Worm (Caenorhabditis elegans) whole organism, mixed stage, embryonic: ENCODE measurements around the gene str-108.

Source experiments
- M03D4.4 ChIP-seq: sonication (generic microtip); optimal IDR thresholded peaks from 2 replicates; lab custom pipeline; 2017; ENCODE audit warnings: mild to moderate bottlenecking, missing genetic modification characterization, missing compliant biosample characterization
- bed-3 ChIP-seq: fragments of 200-800 bp; sonication (Bioruptor generic); optimal IDR thresholded peaks from 3 replicates; lab custom pipeline; 2018; ENCODE audit warnings: mild to moderate bottlenecking, missing genetic modification characterization, moderate library complexity, missing compliant biosample characterization
- blmp-1 ChIP-seq: fragments of 150-350 bp; optimal IDR thresholded peaks from 2 replicates; lab custom pipeline; 2014; ENCODE audit warnings: missing biosample characterization, missing genetic modification characterization
- ceh-39 ChIP-seq: fragments of 150-350 bp; optimal IDR thresholded peaks from 2 replicates; lab custom pipeline; 2014; ENCODE audit warnings: missing biosample characterization, missing genetic modification characterization
- ceh-43 ChIP-seq: fragments of 200-800 bp; sonication (Bioruptor generic); optimal IDR thresholded peaks from 2 replicates; lab custom pipeline; 2018; ENCODE audit warnings: mild to moderate bottlenecking, missing genetic modification characterization, moderate library complexity, missing compliant biosample characterization
- ces-1 ChIP-seq: fragments of 150-350 bp; optimal IDR thresholded peaks from 2 replicates; lab custom pipeline; 2014; ENCODE audit warnings: missing biosample characterization, missing genetic modification reagents, missing genetic modification characterization
- cnd-1 ChIP-seq: fragments of 200-800 bp; sonication (Bioruptor generic); optimal IDR thresholded peaks from 2 replicates; lab custom pipeline; 2018; ENCODE audit warnings: mild to moderate bottlenecking, missing genetic modification characterization, missing compliant biosample characterization
- drap-1 ChIP-seq: fragments of 200-800 bp; sonication (Bioruptor generic); optimal IDR thresholded peaks from 3 replicates; lab custom pipeline; 2018; ENCODE audit warnings: mild to moderate bottlenecking, missing genetic modification characterization, missing compliant biosample characterization
- elt-1 ChIP-seq: sonication (generic microtip); optimal IDR thresholded peaks from 2 replicates; lab custom pipeline; 2017; ENCODE audit warnings: missing genetic modification characterization, mild to moderate bottlenecking, missing compliant biosample characterization, antibody characterized with exemption, moderate library complexity, borderline replicate concordance; ENCODE audit not compliant: insufficient read depth
- elt-3 ChIP-seq: fragments of 150-350 bp; optimal IDR thresholded peaks from 2 replicates; lab custom pipeline; 2014; ENCODE audit warnings: missing biosample characterization, missing genetic modification characterization
- flh-1 ChIP-seq: fragments of 200-800 bp; sonication (Bioruptor generic); optimal IDR thresholded peaks from 2 replicates; lab custom pipeline; 2018; ENCODE audit warnings: mild to moderate bottlenecking, missing genetic modification characterization, moderate library complexity, missing compliant biosample characterization
- ham-2 ChIP-seq: fragments of 200-800 bp; sonication (Bioruptor generic); optimal IDR thresholded peaks from 2 replicates; lab custom pipeline; 2018; ENCODE audit warnings: mild to moderate bottlenecking, missing genetic modification characterization, missing compliant biosample characterization
- hlh-1 ChIP-seq: fragments of 150-350 bp; optimal IDR thresholded peaks from 2 replicates; lab custom pipeline; 2014; ENCODE audit warnings: missing biosample characterization, missing genetic modification reagents, missing genetic modification characterization
- lin-13 ChIP-seq: fragments of 150-350 bp; optimal IDR thresholded peaks from 2 replicates; lab custom pipeline; 2014; ENCODE audit warnings: missing biosample characterization, missing genetic modification characterization
- lin-32 ChIP-seq: fragments of 200-800 bp; sonication (Bioruptor generic); optimal IDR thresholded peaks from 2 replicates; lab custom pipeline; 2018; ENCODE audit warnings: mild to moderate bottlenecking, missing genetic modification characterization, missing compliant biosample characterization
- mab-5 ChIP-seq: fragments of 150-350 bp; optimal IDR thresholded peaks from 2 replicates; lab custom pipeline; 2014; ENCODE audit warnings: missing biosample characterization, missing genetic modification characterization
- mep-1 ChIP-seq: fragments of 150-350 bp; optimal IDR thresholded peaks from 2 replicates; lab custom pipeline; 2017; ENCODE audit warnings: missing biosample characterization, missing genetic modification reagents, missing genetic modification characterization, inconsistent platforms
- mls-2 ChIP-seq: sonication (generic microtip); optimal IDR thresholded peaks from 2 replicates; lab custom pipeline; 2016; ENCODE audit warnings: mild to moderate bottlenecking, missing genetic modification characterization, moderate library complexity, missing compliant biosample characterization
- nhr-12 ChIP-seq: fragments of 150-350 bp; optimal IDR thresholded peaks from 2 replicates; lab custom pipeline; 2014; ENCODE audit warnings: missing biosample characterization, missing genetic modification characterization
- nhr-2 ChIP-seq: fragments of 150-350 bp; optimal IDR thresholded peaks from 2 replicates; lab custom pipeline; 2014; ENCODE audit warnings: missing biosample characterization, missing genetic modification characterization
- nhr-237 ChIP-seq: fragments of 150-350 bp; optimal IDR thresholded peaks from 2 replicates; lab custom pipeline; 2014; ENCODE audit warnings: missing biosample characterization, missing genetic modification characterization
- nhr-76 ChIP-seq: sonication (generic microtip); optimal IDR thresholded peaks from 2 replicates; lab custom pipeline; 2017; ENCODE audit warnings: missing biosample characterization, missing genetic modification characterization
- pha-4 ChIP-seq: fragments of 150-350 bp; optimal IDR thresholded peaks from 2 replicates; lab custom pipeline; 2018; ENCODE audit warnings: missing biosample characterization, missing genetic modification reagents, missing genetic modification characterization
- sem-2 ChIP-seq: fragments of 200-800 bp; sonication (Bioruptor generic); optimal IDR thresholded peaks from 2 replicates; lab custom pipeline; 2018; ENCODE audit warnings: mild to moderate bottlenecking, missing genetic modification characterization, missing compliant biosample characterization
- snpc-4 ChIP-seq: fragments of 150-350 bp; optimal IDR thresholded peaks from 2 replicates; lab custom pipeline; 2014; ENCODE audit warnings: missing biosample characterization, missing genetic modification characterization
- sptf-1 ChIP-seq: sonication (generic microtip); optimal IDR thresholded peaks from 2 replicates; lab custom pipeline; 2017; ENCODE audit warnings: mild to moderate bottlenecking, missing genetic modification characterization, moderate library complexity, missing compliant biosample characterization
- tbx-8 ChIP-seq: fragments of 200-800 bp; sonication (Bioruptor generic); optimal IDR thresholded peaks from 2 replicates; lab custom pipeline; 2018; ENCODE audit warnings: mild to moderate bottlenecking, missing genetic modification characterization, moderate library complexity, missing compliant biosample characterization
- unc-120 ChIP-seq: sonication (generic microtip); optimal IDR thresholded peaks from 2 replicates; lab custom pipeline; 2017; ENCODE audit warnings: missing genetic modification characterization, missing compliant biosample characterization; ENCODE audit not compliant: poor library complexity, severe bottlenecking
- unc-39 ChIP-seq: fragments of 150-350 bp; optimal IDR thresholded peaks from 2 replicates; lab custom pipeline; 2014; ENCODE audit warnings: missing biosample characterization, missing genetic modification characterization
- zip-8 ChIP-seq: fragments of 150-350 bp; optimal IDR thresholded peaks from 2 replicates; lab custom pipeline; 2014; ENCODE audit warnings: missing biosample characterization, missing genetic modification characterization

Gene str-108

ce11 chrV:16209837-16210236 lies 43.8 kb downstream of the str-108 start, which contains the start of gene oac-15:
TSS of gene oac-15 (minus strand) at chrV:16209937.
- TF ChIP-seq ceh-43 (GFP tag; lab: Kevin White, UChicago) = no peak
- no peak for TF ChIP-seq elt-1 (tag; lab: Kevin White, UChicago)
- no peak for TF ChIP-seq unc-120 (tag; lab: Kevin White, UChicago)
- TF ChIP-seq unc-39 (tag; lab: Kevin White, UChicago) = no peak
- TF ChIP-seq blmp-1 (tag; lab: Kevin White, UChicago) = no peak
- TF ChIP-seq bed-3 = no peak
- TF ChIP-seq hlh-1 = no peak

- TF ChIP-seq flh-1 (GFP tag; lab: Kevin White, UChicago) (no peak), unc-39 (tag; lab: Kevin White, UChicago) (no peak), zip-8 (no peak), lin-32 (GFP tag; lab: Kevin White, UChicago) (no peak), ham-2 (GFP tag; lab: Kevin White, UChicago) (no peak), elt-3 (tag; lab: Kevin White, UChicago) (no peak), nhr-2 (tag; lab: Kevin White, UChicago) (no peak), ces-1 (GFP tag; lab: Kevin White, UChicago) (no peak), ceh-39 (tag; lab: Kevin White, UChicago) (no peak), mls-2 (tag; lab: Kevin White, UChicago) (no peak), M03D4.4 (tag; lab: Kevin White, UChicago) (no peak), nhr-76 (tag; lab: Kevin White, UChicago) (no peak), blmp-1 (tag; lab: Kevin White, UChicago) (no peak), drap-1 (no peak), tbx-8 (GFP tag; lab: Kevin White, UChicago) (no peak), nhr-12 (tag; lab: Kevin White, UChicago) (no peak), unc-120 (tag; lab: Kevin White, UChicago) (no peak), mab-5 (tag; lab: Kevin White, UChicago) (no peak)
- TF ChIP-seq, all 35 proteins: peak for 0
Observed at ce11 chrV:16210257-16211002, 44.4 kb downstream of the str-108 start, which contains the start of gene F11A5.16. TSS of gene F11A5.16 (plus strand) at chrV:16210952.

DNA sequence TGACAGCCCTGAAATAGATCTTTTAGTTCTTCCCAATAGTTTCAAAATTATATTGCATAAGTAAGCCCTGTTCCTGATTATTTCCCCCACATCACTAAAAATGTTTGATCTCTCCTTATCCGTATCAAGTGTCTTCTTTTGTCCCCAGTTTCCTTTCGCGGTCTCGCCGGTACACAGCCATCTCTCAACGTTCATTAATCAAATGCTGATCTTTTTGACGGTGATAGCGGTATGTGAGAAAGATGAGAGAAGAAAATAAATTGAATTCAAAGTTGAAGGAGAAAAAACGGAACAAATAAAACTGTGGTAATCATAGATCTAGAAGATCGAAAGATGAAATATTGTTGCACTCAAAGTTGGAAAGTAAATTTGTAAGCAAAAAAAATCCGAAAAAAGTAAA lies 45.7 kb downstream of the str-108 start:
- TF ChIP-seq zip-8 = no peak
- TF ChIP-seq mep-1 (tag; lab: Kevin White, UChicago) = no peak
- TF ChIP-seq nhr-237 (tag; lab: Kevin White, UChicago) = no peak
- no peak for TF ChIP-seq nhr-76 (tag; lab: Kevin White, UChicago)
- TF ChIP-seq blmp-1 (tag; lab: Kevin White, UChicago) = no peak
- no peak for TF ChIP-seq tbx-8 (GFP tag; lab: Kevin White, UChicago)
- TF ChIP-seq M03D4.4 (tag; lab: Kevin White, UChicago) = no peak
- TF ChIP-seq lin-13 (tag; lab: Kevin White, UChicago) = no peak
- TF ChIP-seq unc-120 (tag; lab: Kevin White, UChicago) = no peak
- no peak for TF ChIP-seq ces-1 (GFP tag; lab: Kevin White, UChicago)
- TF ChIP-seq elt-1 (tag; lab: Kevin White, UChicago) = no peak
- no peak for TF ChIP-seq sptf-1 (tag; lab: Kevin White, UChicago)

ce11 chrV:16213323-16213722 lies 47.3 kb downstream of the str-108 start:
- no peak for TF ChIP-seq sem-2 (GFP tag; lab: Kevin White, UChicago)
- no peak for TF ChIP-seq mep-1 (tag; lab: Kevin White, UChicago)
- TF ChIP-seq tbx-8 (GFP tag; lab: Kevin White, UChicago) = no peak
- no peak for TF ChIP-seq pha-4 (tag; lab: Kevin White, UChicago)
- no peak for TF ChIP-seq cnd-1 (tag; lab: Kevin White, UChicago)
- TF ChIP-seq ces-1 (GFP tag; lab: Kevin White, UChicago) = no peak
- TF ChIP-seq elt-1 (tag; lab: Kevin White, UChicago) = no peak
- TF ChIP-seq blmp-1 (tag; lab: Kevin White, UChicago) = no peak
- TF ChIP-seq snpc-4 (tag; lab: Kevin White, UChicago) = no peak
- no peak for TF ChIP-seq mls-2 (tag; lab: Kevin White, UChicago)
- TF ChIP-seq nhr-76 (tag; lab: Kevin White, UChicago) = no peak
- TF ChIP-seq nhr-237 (tag; lab: Kevin White, UChicago) = no peak
- TF ChIP-seq M03D4.4 (tag; lab: Kevin White, UChicago) = no peak
- no peak for TF ChIP-seq sptf-1 (tag; lab: Kevin White, UChicago)
